Fruit fly (Drosophila melanogaster): ENCODE results near the gene CG34150.

CG34150 gene

dm6 chr3R:24810844-24811625 is 3.0 kb upstream of the CG34150 start (continued):
- TF ChIP-seq CG9609 (GFP tag; optimal IDR thresholded peaks at IDR 0.05): peak; percentile 84
- peak; percentile 76; the same call in 2 of the 3 replicates for TF ChIP-seq CG11560 (tag; IDR thresholded peaks at IDR 0.05)
- TF ChIP-seq Stat92E (GFP tag; optimal IDR thresholded peaks at IDR 0.05): peak in 1 of 3 experiments; percentile 6
- peak; percentile 73 for TF ChIP-seq CG13123 (GFP tag; optimal IDR thresholded peaks at IDR 0.05)
- TF ChIP-seq tna (GFP tag; IDR thresholded peaks at IDR 0.05; ENCODE audit: partially characterized antibody): no peak
- TF ChIP-seq nmo (GFP tag; optimal IDR thresholded peaks at IDR 0.05): peak; percentile 88
- no peak for TF ChIP-seq CG6791 (GFP tag; IDR thresholded peaks at IDR 0.05; ENCODE audit: partially characterized antibody)
- peak; percentile 75 for TF ChIP-seq Jarid2 (GFP tag; optimal IDR thresholded peaks at IDR 0.05)
- TF ChIP-seq HLH4C (GFP tag; IDR thresholded peaks at IDR 0.05; ENCODE audit: partially characterized antibody): no peak
- peak; percentile 91 for TF ChIP-seq schlank (tag; optimal IDR thresholded peaks at IDR 0.05)
- no peak for TF ChIP-seq CG8359 (GFP tag; optimal IDR thresholded peaks at IDR 0.05; ENCODE audit: borderline replicate concordance)
- peak; percentile 84 for TF ChIP-seq CG11247 (GFP tag; IDR thresholded peaks at IDR 0.05)
- TF ChIP-seq tll (GFP tag; optimal IDR thresholded peaks at IDR 0.05): no peak
- TF ChIP-seq gcm2 (GFP tag; optimal IDR thresholded peaks at IDR 0.05): peak; percentile 78
- TF ChIP-seq CG8478 (optimal IDR thresholded peaks at IDR 0.05): no peak
- TF ChIP-seq sr (GFP tag; IDR thresholded peaks at IDR 0.05): peak; percentile 72; the same call in 2 of the 3 replicates
- peak; percentile 88 for TF ChIP-seq CG11696 (GFP tag; IDR thresholded peaks at IDR 0.05)
- no peak for TF ChIP-seq CG5180 (GFP tag; optimal IDR thresholded peaks at IDR 0.05)
- TF ChIP-seq stc (GFP tag; IDR thresholded peaks at IDR 0.05): peak; percentile 85
- TF ChIP-seq ash1 (GFP tag; optimal IDR thresholded peaks at IDR 0.05): peak; percentile 82
- TF ChIP-seq zen2 (GFP tag; IDR thresholded peaks at IDR 0.05; ENCODE audit: partially characterized antibody): no peak
- TF ChIP-seq B-H2 (GFP tag; optimal IDR thresholded peaks at IDR 0.05): peak; percentile 80
- peak; percentile 60 for TF ChIP-seq CG3407 (GFP tag; optimal IDR thresholded peaks at IDR 0.05)
- peak; percentile 52 for TF ChIP-seq CG12236 (GFP tag; optimal IDR thresholded peaks at IDR 0.05)
- TF ChIP-seq Hr78 (GFP tag; optimal IDR thresholded peaks at IDR 0.05): peak in 1 of 2 experiments; percentile 63
- peak; percentile 81 for TF ChIP-seq Blimp-1 (GFP tag; optimal IDR thresholded peaks at IDR 0.05)
- peak; percentile 91 for TF ChIP-seq CG11504 (tag; optimal IDR thresholded peaks at IDR 0.05)
- TF ChIP-seq CG12155 (GFP tag; optimal IDR thresholded peaks at IDR 0.05): peak; percentile 87
- peak; percentile 93 for TF ChIP-seq CG18599 (GFP tag; optimal IDR thresholded peaks at IDR 0.05)
- peak; percentile 41 for TF ChIP-seq TFAM (GFP tag; optimal IDR thresholded peaks at IDR 0.05)
- peak; percentile 70 for TF ChIP-seq ssp (GFP tag; IDR thresholded peaks at IDR 0.05)
- peak; percentile 76 for TF ChIP-seq jing (GFP tag; optimal IDR thresholded peaks at IDR 0.05)
- peak; percentile 71 for TF ChIP-seq dm (GFP tag; optimal IDR thresholded peaks at IDR 0.05)
- TF ChIP-seq hkb (optimal IDR thresholded peaks at IDR 0.05): no peak
- peak; percentile 92 for TF ChIP-seq hkb (GFP tag; IDR thresholded peaks at IDR 0.05)
- TF ChIP-seq CG30020 (tag; optimal IDR thresholded peaks at IDR 0.05): peak; percentile 41
- peak; percentile 88 for TF ChIP-seq tx (GFP tag; optimal IDR thresholded peaks at IDR 0.05)
- peak; percentile 68 for TF ChIP-seq klu (GFP tag; IDR thresholded peaks at IDR 0.05)
- no peak for TF ChIP-seq cad (GFP tag; optimal IDR thresholded peaks at IDR 0.05)
- peak; percentile 71 for TF ChIP-seq CG9727 (GFP tag; optimal IDR thresholded peaks at IDR 0.05)
- TF ChIP-seq Aef1 (GFP tag; IDR thresholded peaks at IDR 0.05): peak; percentile 89
- peak; percentile 2 for TF ChIP-seq Dp (GFP tag; optimal IDR thresholded peaks at IDR 0.05)
- TF ChIP-seq CG18262 (tag; optimal IDR thresholded peaks at IDR 0.05): peak; percentile 81
- TF ChIP-seq Abd-B (GFP tag; optimal IDR thresholded peaks at IDR 0.05): no peak
- peak; percentile 95 for TF ChIP-seq sob (GFP tag; IDR thresholded peaks at IDR 0.05)
- peak; percentile 76 for TF ChIP-seq lbe (GFP tag; optimal IDR thresholded peaks at IDR 0.05)
- TF ChIP-seq CG3726 (GFP tag; IDR thresholded peaks at IDR 0.05): peak; percentile 53; the same call in 1 of the 3 replicates
- TF ChIP-seq Myb (GFP tag; optimal IDR thresholded peaks at IDR 0.05): peak; percentile 75

All from whole organism, embryonic.